Fruit fly (Drosophila melanogaster) whole organism, embryonic: ENCODE results near the gene Tsc1.

Experiments used
- Abd-B ChIP-seq: fragments of 200-800 bp; sonication (Bioruptor generic); optimal IDR thresholded peaks from 2 replicates; lab custom pipeline; 2018; ENCODE audit warnings: missing biosample characterization, mild to moderate bottlenecking, missing genetic modification characterization, moderate library complexity
- Atf6 ChIP-seq: fragments of 200-800 bp; sonication (Bioruptor generic); IDR thresholded peaks from 2 replicates; pipeline ENCODE4 v1.3.6; 2022; ENCODE audit warnings: missing biosample characterization, missing genetic modification characterization
- Bdp1 ChIP-seq: fragments of 200-800 bp; sonication (Bioruptor generic); optimal IDR thresholded peaks from 3 replicates; lab custom pipeline; 2016; ENCODE audit warnings: missing biosample characterization, missing genetic modification characterization
- CG10267 ChIP-seq: fragments of 200-800 bp; sonication (Bioruptor generic); optimal IDR thresholded peaks from 2 replicates; lab custom pipeline; 2018; ENCODE audit warnings: missing biosample characterization, mild to moderate bottlenecking, missing genetic modification characterization, moderate library complexity
- CG10654 ChIP-seq: fragments of 200-800 bp; sonication (Bioruptor generic); optimal IDR thresholded peaks from 2 replicates; lab custom pipeline; 2016; ENCODE audit warnings: missing biosample characterization, missing genetic modification characterization
- CG12659 ChIP-seq: fragments of 200-800 bp; sonication (Bioruptor generic); optimal IDR thresholded peaks from 3 replicates; lab custom pipeline; 2017; ENCODE audit warnings: mild to moderate bottlenecking, missing biosample characterization, missing genetic modification reagents, missing genetic modification characterization
- CG13123 ChIP-seq: fragments of 200-800 bp; sonication (Bioruptor generic); optimal IDR thresholded peaks from 2 replicates; lab custom pipeline; 2016; ENCODE audit warnings: missing biosample characterization, missing genetic modification characterization
- CG13287 ChIP-seq: fragments of 200-800 bp; sonication (Bioruptor generic); IDR thresholded peaks from 2 replicates; pipeline ENCODE4 v1.3.6; 2022; ENCODE audit warnings: missing biosample characterization, missing genetic modification characterization; ENCODE audit not compliant: partially characterized antibody
- CG13424 ChIP-seq: fragments of 200-800 bp; sonication (Bioruptor generic); optimal IDR thresholded peaks from 2 replicates; lab custom pipeline; 2019; ENCODE audit warnings: missing biosample characterization, mild to moderate bottlenecking, missing genetic modification characterization, moderate library complexity
- CG14710 ChIP-seq: fragments of 200-800 bp; sonication (Bioruptor generic); optimal IDR thresholded peaks from 3 replicates; lab custom pipeline; 2019; ENCODE audit warnings: missing biosample characterization, mild to moderate bottlenecking, missing genetic modification characterization, moderate library complexity
- CG18476 ChIP-seq: fragments of 200-800 bp; sonication (Bioruptor generic); optimal IDR thresholded peaks from 2 replicates; lab custom pipeline; 2016; ENCODE audit warnings: missing biosample characterization, mild to moderate bottlenecking, missing genetic modification characterization
- CG2129 ChIP-seq: fragments of 200-800 bp; sonication (Bioruptor generic); IDR thresholded peaks from 2 replicates; pipeline ENCODE4 v1.3.6; 2022; ENCODE audit warnings: missing biosample characterization, missing genetic modification characterization; ENCODE audit not compliant: partially characterized antibody
- CG31224 ChIP-seq: fragments of 200-800 bp; sonication (Bioruptor generic); IDR thresholded peaks from 2 replicates; pipeline ENCODE4 v1.3.6; 2022; ENCODE audit warnings: missing biosample characterization, missing genetic modification characterization
- CG31441 ChIP-seq: fragments of 200-800 bp; sonication (Bioruptor generic); IDR thresholded peaks from 2 replicates; pipeline ENCODE4 v1.3.6; 2022; ENCODE audit warnings: missing biosample characterization, missing genetic modification characterization
- CG33557 ChIP-seq: fragments of 200-800 bp; sonication (Bioruptor generic); optimal IDR thresholded peaks from 2 replicates; lab custom pipeline; 2019; ENCODE audit warnings: missing biosample characterization, mild to moderate bottlenecking, missing genetic modification characterization, moderate library complexity
- CG3847 ChIP-seq: fragments of 200-800 bp; sonication (Bioruptor generic); IDR thresholded peaks from 2 replicates; pipeline ENCODE4 v1.3.6; 2022; ENCODE audit warnings: missing biosample characterization, missing genetic modification characterization
- CG3995 ChIP-seq: fragments of 200-800 bp; sonication (Bioruptor generic); optimal IDR thresholded peaks from 3 replicates; lab custom pipeline; 2016; ENCODE audit warnings: missing biosample characterization, missing genetic modification characterization
- CG6683 ChIP-seq: fragments of 200-800 bp; sonication (Bioruptor generic); optimal IDR thresholded peaks from 2 replicates; lab custom pipeline; 2017; ENCODE audit warnings: missing biosample characterization, mild to moderate bottlenecking, missing genetic modification characterization, missing genetic modification reagents
- CG6765 ChIP-seq: fragments of 200-800 bp; sonication (Bioruptor generic); optimal IDR thresholded peaks from 3 replicates; lab custom pipeline; 2017; ENCODE audit warnings: missing biosample characterization, mild to moderate bottlenecking, missing genetic modification characterization
- CG6791 ChIP-seq: fragments of 200-800 bp; sonication (Bioruptor generic); IDR thresholded peaks from 3 replicates; pipeline ENCODE4 v1.3.6; 2022; ENCODE audit warnings: missing biosample characterization, missing genetic modification characterization; ENCODE audit not compliant: partially characterized antibody
- CG7745 ChIP-seq: fragments of 200-800 bp; sonication (Bioruptor generic); optimal IDR thresholded peaks from 2 replicates; lab custom pipeline; 2018; ENCODE audit warnings: missing biosample characterization, mild to moderate bottlenecking, missing genetic modification characterization, moderate library complexity
- Dad ChIP-seq: fragments of 200-800 bp; sonication (Bioruptor generic); optimal IDR thresholded peaks from 3 replicates; lab custom pipeline; 2016; ENCODE audit warnings: missing biosample characterization, missing genetic modification characterization
- Dip3 ChIP-seq: fragments of 200-800 bp; sonication (Bioruptor generic); optimal IDR thresholded peaks from 3 replicates; lab custom pipeline; 2016; ENCODE audit warnings: missing biosample characterization, missing genetic modification characterization
- Dll ChIP-seq: fragments of 200-800 bp; sonication (Bioruptor generic); IDR thresholded peaks from 4 replicates; pipeline ENCODE4 v1.3.6; 2022; ENCODE audit warnings: missing biosample characterization, missing genetic modification characterization; ENCODE audit not compliant: partially characterized antibody
- Dref ChIP-seq: fragments of 200-800 bp; sonication (Bioruptor generic); IDR thresholded peaks from 2 replicates; pipeline ENCODE4 v1.3.6; 2022; ENCODE audit warnings: missing biosample characterization, missing genetic modification characterization
- Eip74EF ChIP-seq, 2 experiments: fragments of 200-800 bp in 1 of 2; fragments of >200 bp in 1 of 2; sonication (Bioruptor generic) in 1 of 2; optimal IDR thresholded peaks; 2 replicates each; lab custom pipeline; 2017 to 2019; ENCODE audit warnings: missing biosample characterization in 2 of 2, missing genetic modification characterization in 2 of 2, mild to moderate bottlenecking in 1 of 2, moderate library complexity in 1 of 2
- Ets65A ChIP-seq: fragments of 200-800 bp; sonication (Bioruptor generic); peaks from one replicate; lab custom pipeline; 2016; ENCODE audit warnings: missing biosample characterization, missing genetic modification characterization
- MESR4 ChIP-seq: fragments of 200-800 bp; sonication (Bioruptor generic); optimal IDR thresholded peaks from 2 replicates; lab custom pipeline; 2018; ENCODE audit warnings: missing biosample characterization, mild to moderate bottlenecking, missing genetic modification characterization, moderate library complexity
- PHDP ChIP-seq: fragments of 200-800 bp; sonication (Bioruptor generic); optimal IDR thresholded peaks from 3 replicates; lab custom pipeline; 2018; ENCODE audit warnings: missing biosample characterization, mild to moderate bottlenecking, missing genetic modification characterization, moderate library complexity
- Poxn ChIP-seq: fragments of 200-800 bp; sonication (Bioruptor generic); IDR thresholded peaks from 2 replicates; pipeline ENCODE4 v1.3.6; 2022; ENCODE audit warnings: missing biosample characterization, missing genetic modification characterization
- Sin3A ChIP-seq: fragments of >200 bp; optimal IDR thresholded peaks from 2 replicates; lab custom pipeline; 2018
- Sox100B ChIP-seq: fragments of 200-800 bp; sonication (Bioruptor generic); optimal IDR thresholded peaks from 3 replicates; lab custom pipeline; 2018; ENCODE audit warnings: missing biosample characterization, mild to moderate bottlenecking, missing genetic modification characterization
- Taf1 ChIP-seq: fragments of 200-800 bp; sonication (Bioruptor generic); IDR thresholded peaks from 2 replicates; pipeline ENCODE4 v1.3.6; 2022; ENCODE audit warnings: missing biosample characterization, missing genetic modification characterization
- Trl ChIP-seq, 3 experiments: fragments of >200 bp in 2 of 3; fragments of 200-800 bp in 1 of 3; sonication (Bioruptor generic) in 1 of 3; optimal IDR thresholded peaks; 2 replicates in 1 of 3; 3 replicates in 2 of 3; lab custom pipeline; 2016 to 2017; ENCODE audit warnings: missing biosample characterization in 1 of 3, missing genetic modification characterization in 1 of 3
- YL-1 ChIP-seq: fragments of 200-800 bp; sonication (Bioruptor generic); optimal IDR thresholded peaks from 3 replicates; lab custom pipeline; 2017; ENCODE audit warnings: missing biosample characterization, mild to moderate bottlenecking, missing genetic modification characterization
- ab ChIP-seq: fragments of 200-800 bp; sonication (Bioruptor generic); optimal IDR thresholded peaks from 2 replicates; lab custom pipeline; 2016; ENCODE audit warnings: missing biosample characterization, missing genetic modification characterization
- aop ChIP-seq: fragments of 200-800 bp; sonication (Bioruptor generic); IDR thresholded peaks from 2 replicates; pipeline ENCODE4 v1.3.6; 2022; ENCODE audit warnings: missing biosample characterization, missing genetic modification characterization
- ci ChIP-seq: fragments of 200-800 bp; sonication (Bioruptor generic); IDR thresholded peaks from 3 replicates; pipeline ENCODE4 v1.3.6; 2022; ENCODE audit warnings: missing biosample characterization, missing genetic modification characterization
- crp ChIP-seq, 2 experiments: fragments of 200-800 bp; sonication (Bioruptor generic); optimal IDR thresholded peaks; 2 replicates in 1 of 2; 3 replicates in 1 of 2; lab custom pipeline; 2017; ENCODE audit warnings: missing biosample characterization in 2 of 2, missing genetic modification characterization in 2 of 2, mild to moderate bottlenecking in 1 of 2, moderate library complexity in 1 of 2
- emc ChIP-seq: fragments of 200-800 bp; sonication (Bioruptor generic); optimal IDR thresholded peaks from 2 replicates; lab custom pipeline; 2016; ENCODE audit warnings: missing biosample characterization, missing genetic modification characterization
- fd64A ChIP-seq: fragments of 200-800 bp; sonication (Bioruptor generic); optimal IDR thresholded peaks from 3 replicates; lab custom pipeline; 2018; ENCODE audit warnings: missing biosample characterization, mild to moderate bottlenecking, missing genetic modification characterization
- ftz-f1 ChIP-seq: fragments of 200-800 bp; sonication (Bioruptor generic); optimal IDR thresholded peaks from 2 replicates; lab custom pipeline; 2016; ENCODE audit warnings: missing biosample characterization, missing genetic modification characterization
- gt ChIP-seq: fragments of 200-800 bp; sonication (Bioruptor generic); IDR thresholded peaks from 2 replicates; pipeline ENCODE4 v1.3.6; 2022; ENCODE audit warnings: missing biosample characterization, missing genetic modification characterization
- her ChIP-seq: fragments of 200-800 bp; sonication (Bioruptor generic); optimal IDR thresholded peaks from 2 replicates; lab custom pipeline; 2016; ENCODE audit warnings: missing biosample characterization, missing genetic modification characterization
- luna ChIP-seq: fragments of 200-800 bp; sonication (Bioruptor generic); optimal IDR thresholded peaks from 2 replicates; lab custom pipeline; 2016; ENCODE audit warnings: missing biosample characterization, missing genetic modification characterization
- pzg ChIP-seq: fragments of 200-800 bp; sonication (Bioruptor generic); optimal IDR thresholded peaks from 3 replicates; lab custom pipeline; 2018; ENCODE audit warnings: missing biosample characterization, mild to moderate bottlenecking, missing genetic modification characterization, moderate library complexity
- scrt ChIP-seq: fragments of 200-800 bp; sonication (Bioruptor generic); optimal IDR thresholded peaks from 2 replicates; lab custom pipeline; 2018; ENCODE audit warnings: missing biosample characterization, mild to moderate bottlenecking, missing genetic modification characterization, moderate library complexity
- sna ChIP-seq: fragments of 200-800 bp; sonication (Bioruptor generic); IDR thresholded peaks from 2 replicates; pipeline ENCODE4 v1.3.6; 2022; ENCODE audit warnings: missing biosample characterization, missing genetic modification characterization; ENCODE audit not compliant: partially characterized antibody
- unc-4 ChIP-seq: fragments of 200-800 bp; sonication (Bioruptor generic); IDR thresholded peaks from 2 replicates; pipeline ENCODE4 v1.3.6; 2022; ENCODE audit warnings: missing biosample characterization, missing genetic modification characterization; ENCODE audit not compliant: partially characterized antibody
- vvl ChIP-seq: fragments of 200-800 bp; sonication (Bioruptor generic); IDR thresholded peaks from 2 replicates; pipeline ENCODE4 v1.3.6; 2022; ENCODE audit warnings: missing biosample characterization, missing genetic modification characterization

Tsc1 gene

dm6 chr3R:24130080-24130479 lies at the start of gene Tsc1, which contains the start of gene GatB (continued):
- TF ChIP-seq CG6683 (GFP tag; lab: Kevin White, UChicago) (no peak), CG12659 (GFP tag; lab: Kevin White, UChicago) (no peak), CG6791 (GFP tag; lab: Robert Waterston, UW) (peak; percentile 56; the same call in 1 of the 3 replicates), Atf6 (GFP tag; lab: Robert Waterston, UW) (no peak), aop (GFP tag; lab: Robert Waterston, UW) (no peak), CG2129 (GFP tag; lab: Robert Waterston, UW) (no peak), Dip3 (GFP tag; lab: Kevin White, UChicago) (no peak), CG13123 (GFP tag; lab: Kevin White, UChicago) (no peak), CG7745 (tag; lab: Kevin White, UChicago) (no peak), Dref (GFP tag; lab: Robert Waterston, UW) (peak; percentile 61), Sox100B (GFP tag; lab: Kevin White, UChicago) (no peak), CG14710 (peak; percentile 14), Abd-B (no peak), CG6765 (no peak), CG13424 (tag; lab: Kevin White, UChicago) (no peak), CG3847 (GFP tag; lab: Robert Waterston, UW) (peak; percentile 68), YL-1 (GFP tag; lab: Kevin White, UChicago) (peak; percentile 36), CG3995 (GFP tag; lab: Kevin White, UChicago) (peak; percentile 53), MESR4 (GFP tag; lab: Kevin White, UChicago) (peak; percentile 56), Ets65A (GFP tag; lab: Kevin White, UChicago) (peak; percentile 43), PHDP (tag; lab: Kevin White, UChicago) (no peak), ci (GFP tag; lab: Robert Waterston, UW) (no peak), CG31441 (GFP tag; lab: Robert Waterston, UW) (no peak), ftz-f1 (GFP tag; lab: Kevin White, UChicago) (no peak), luna (GFP tag; lab: Kevin White, UChicago) (no peak), Bdp1 (no peak), CG10654 (GFP tag; lab: Kevin White, UChicago) (no peak), Dad (GFP tag; lab: Kevin White, UChicago) (no peak), Eip74EF (GFP tag; optimal IDR thresholded peaks at IDR 0.05; lab: Kevin White, UChicago) (no peak), unc-4 (peak; percentile 43; the same call in 1 of the 2 replicates), CG10267 (no peak), CG13287 (GFP tag; lab: Robert Waterston, UW) (peak; percentile 69), crp (GFP tag; optimal IDR thresholded peaks at IDR 0.05; lab: Kevin White, UChicago) (peak; percentile 67 to 95), fd64A (no peak), ab (GFP tag; lab: Kevin White, UChicago) (no peak), Sin3A (lab: Kevin White, UChicago) (peak; percentile 61), her (no peak), CG18476 (GFP tag; lab: Kevin White, UChicago) (no peak), Trl (optimal IDR thresholded peaks at IDR 0.05; lab: Kevin White, UChicago) (no peak), Trl (GFP tag; optimal IDR thresholded peaks at IDR 0.05; lab: Kevin White, UChicago) (no peak), sna (GFP tag; lab: Robert Waterston, UW) (peak; percentile 46; the same call in 1 of the 2 replicates), emc (no peak), pzg (GFP tag; lab: Kevin White, UChicago) (peak; percentile 74), Taf1 (GFP tag; lab: Robert Waterston, UW) (no peak), Poxn (GFP tag; lab: Robert Waterston, UW) (no peak), CG33557 (GFP tag; lab: Kevin White, UChicago) (no peak), vvl (GFP tag; lab: Robert Waterston, UW) (no peak), scrt (GFP tag; lab: Kevin White, UChicago) (no peak), Dll (GFP tag; lab: Robert Waterston, UW) (0 out of 4 replicates have a peak, but pooled peaks have one; percentile 26), CG31224 (GFP tag; lab: Robert Waterston, UW) (no peak), gt (GFP tag; lab: Robert Waterston, UW) (no peak)
